Fruit fly (Drosophila melanogaster): ENCODE results near the gene CG6059.
A peak's percentile ranks its signal among the peaks of the same experiment; 100 is the strongest.

CG6059 gene

DNA sequence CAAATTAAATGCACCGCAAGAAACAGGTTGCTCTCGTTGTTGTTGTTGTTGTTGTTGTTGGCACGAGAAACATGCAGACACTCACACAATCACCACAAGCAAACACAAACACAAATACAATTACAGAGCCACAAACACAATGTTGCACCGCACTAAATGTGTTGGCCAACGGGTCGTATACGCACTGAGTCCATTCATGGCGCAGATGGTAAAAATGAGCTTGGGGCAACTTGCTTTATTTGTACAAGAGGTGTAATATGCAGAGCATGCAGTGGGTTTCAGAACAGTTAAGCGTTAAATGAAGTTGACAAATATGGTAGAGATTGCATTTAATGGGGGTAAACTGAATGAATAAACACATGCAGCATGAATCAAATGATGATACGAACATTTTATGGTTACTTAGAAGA lies 13.4 kb upstream of the CG6059 start (continued):
- TF ChIP-seq CG2875 (GFP tag; optimal IDR thresholded peaks at IDR 0.05) (peak; percentile 78), CG8281 (tag; optimal IDR thresholded peaks at IDR 0.05) (peak; percentile 21), pita (GFP tag; optimal IDR thresholded peaks at IDR 0.05) (no peak), nom (GFP tag; optimal IDR thresholded peaks at IDR 0.05) (no peak), Kr (GFP tag; optimal IDR thresholded peaks at IDR 0.05) (no peak), Awh (GFP tag; IDR thresholded peaks at IDR 0.05) (peak; percentile 11; the same call in 1 of the 2 replicates), Myb (GFP tag; optimal IDR thresholded peaks at IDR 0.05) (no peak), CG16863 (GFP tag; optimal IDR thresholded peaks at IDR 0.05) (no peak), kni (GFP tag; optimal IDR thresholded peaks at IDR 0.05) (peak; percentile 84), CG2116 (GFP tag; optimal IDR thresholded peaks at IDR 0.05) (peak; percentile 2), Taf1 (GFP tag; IDR thresholded peaks at IDR 0.05) (no peak), ind (GFP tag; optimal IDR thresholded peaks at IDR 0.05) (no peak), BEAF-32 (GFP tag; optimal IDR thresholded peaks at IDR 0.05) (no peak), CG2678 (tag; optimal IDR thresholded peaks at IDR 0.05) (peak; percentile 63), CG6813 (GFP tag; optimal IDR thresholded peaks at IDR 0.05) (peak; percentile 36), tna (GFP tag; IDR thresholded peaks at IDR 0.05; ENCODE audit: partially characterized antibody) (no peak), ham (GFP tag; IDR thresholded peaks at IDR 0.05) (no peak), CG8359 (GFP tag; optimal IDR thresholded peaks at IDR 0.05; ENCODE audit: borderline replicate concordance) (peak; percentile 36), CG13296 (GFP tag; optimal IDR thresholded peaks at IDR 0.05) (no peak), bab2 (GFP tag; optimal IDR thresholded peaks at IDR 0.05) (peak; percentile 16), CG15479 (GFP tag; optimal IDR thresholded peaks at IDR 0.05) (no peak), ash1 (GFP tag; optimal IDR thresholded peaks at IDR 0.05) (no peak), Bteb2 (GFP tag; optimal IDR thresholded peaks at IDR 0.05) (no peak), hb (GFP tag; IDR thresholded peaks at IDR 0.05; ENCODE audit: partially characterized antibody) (no peak), Optix (GFP tag; IDR thresholded peaks at IDR 0.05) (no peak), sc (optimal IDR thresholded peaks at IDR 0.05) (no peak), sc (GFP tag; optimal IDR thresholded peaks at IDR 0.05) (peak; percentile 60), CG6683 (GFP tag; optimal IDR thresholded peaks at IDR 0.05) (peak; percentile 10), Dfd (GFP tag; optimal IDR thresholded peaks at IDR 0.05) (no peak), CG5180 (GFP tag; optimal IDR thresholded peaks at IDR 0.05) (peak; percentile 80), Hmr (GFP tag; optimal IDR thresholded peaks at IDR 0.05) (peak; percentile 24), Oli (tag; optimal IDR thresholded peaks at IDR 0.05) (no peak), B-H2 (GFP tag; optimal IDR thresholded peaks at IDR 0.05) (no peak), ac (GFP tag; optimal IDR thresholded peaks at IDR 0.05) (no peak), klu (GFP tag; IDR thresholded peaks at IDR 0.05) (no peak), CG7271 (tag; optimal IDR thresholded peaks at IDR 0.05) (peak; percentile 11), nmo (GFP tag; optimal IDR thresholded peaks at IDR 0.05) (no peak), CG18599 (GFP tag; optimal IDR thresholded peaks at IDR 0.05) (peak; percentile 35), bcd (GFP tag; optimal IDR thresholded peaks at IDR 0.05) (no peak), Adf1 (GFP tag; IDR thresholded peaks at IDR 0.05) (no peak), zen (tag; optimal IDR thresholded peaks at IDR 0.05) (peak; percentile 5), dmrt99B (tag; optimal IDR thresholded peaks at IDR 0.05) (peak; percentile 54), Vsx1 (GFP tag; optimal IDR thresholded peaks at IDR 0.05) (no peak), CG12744 (GFP tag; optimal IDR thresholded peaks at IDR 0.05) (no peak), Fer2 (tag; optimal IDR thresholded peaks at IDR 0.05) (no peak), cas (GFP tag; IDR thresholded peaks at IDR 0.05) (no peak), Bgb (GFP tag; IDR thresholded peaks at IDR 0.05; ENCODE audit: partially characterized antibody) (no peak), grau (tag; optimal IDR thresholded peaks at IDR 0.05) (no peak), sens-2 (GFP tag; IDR thresholded peaks at IDR 0.05) (no peak), CG7928 (GFP tag; optimal IDR thresholded peaks at IDR 0.05) (no peak)
